Fruit fly (Drosophila melanogaster) whole organism, embryonic: Measurements from ENCODE around the gene CG31211.

Source experiments
- Antp ChIP-seq: fragments of 200-800 bp; sonication (Bioruptor generic); optimal IDR thresholded peaks from 3 replicates; lab custom pipeline; 2016; ENCODE audit warnings: missing biosample characterization, missing genetic modification characterization
- Atf6 ChIP-seq: fragments of 200-800 bp; sonication (Bioruptor generic); IDR thresholded peaks from 2 replicates; pipeline ENCODE4 v1.3.6; 2022; ENCODE audit warnings: missing biosample characterization, missing genetic modification characterization
- Bgb ChIP-seq: fragments of 200-800 bp; sonication (Bioruptor generic); IDR thresholded peaks from 2 replicates; pipeline ENCODE4 v1.3.6; 2022; ENCODE audit warnings: missing biosample characterization, missing genetic modification characterization; ENCODE audit not compliant: partially characterized antibody
- CG10462 ChIP-seq: fragments of 200-800 bp; sonication (Bioruptor generic); optimal IDR thresholded peaks from 2 replicates; lab custom pipeline; 2016; ENCODE audit warnings: missing biosample characterization, missing genetic modification characterization
- CG11504 ChIP-seq: fragments of 200-800 bp; sonication (Bioruptor generic); optimal IDR thresholded peaks from 3 replicates; lab custom pipeline; 2019; ENCODE audit warnings: missing biosample characterization, mild to moderate bottlenecking, missing genetic modification characterization, moderate library complexity
- CG11560 ChIP-seq: fragments of 200-800 bp; sonication (Bioruptor generic); IDR thresholded peaks from 3 replicates; pipeline ENCODE4 v1.3.6; 2022; ENCODE audit warnings: missing biosample characterization, missing genetic modification characterization
- CG12942 ChIP-seq: fragments of 200-800 bp; sonication (Bioruptor generic); optimal IDR thresholded peaks from 3 replicates; lab custom pipeline; 2016; ENCODE audit warnings: missing biosample characterization, missing genetic modification characterization
- CG15601 ChIP-seq: fragments of 200-800 bp; sonication (Bioruptor generic); optimal IDR thresholded peaks from 3 replicates; lab custom pipeline; 2019; ENCODE audit warnings: missing biosample characterization, mild to moderate bottlenecking, missing genetic modification characterization, moderate library complexity
- CG1647 ChIP-seq: fragments of 200-800 bp; sonication (Bioruptor generic); optimal IDR thresholded peaks from 3 replicates; lab custom pipeline; 2016; ENCODE audit warnings: missing biosample characterization, missing genetic modification characterization
- CG16815 ChIP-seq: fragments of 200-800 bp; sonication (Bioruptor generic); optimal IDR thresholded peaks from 3 replicates; lab custom pipeline; 2017; ENCODE audit warnings: missing biosample characterization, mild to moderate bottlenecking, missing genetic modification characterization
- CG16863 ChIP-seq: fragments of 200-800 bp; sonication (Bioruptor generic); optimal IDR thresholded peaks from 3 replicates; lab custom pipeline; 2016; ENCODE audit warnings: missing biosample characterization, missing genetic modification characterization
- CG17328 ChIP-seq: fragments of 200-800 bp; sonication (Bioruptor generic); IDR thresholded peaks from 2 replicates; pipeline ENCODE4 v1.3.6; 2022; ENCODE audit warnings: missing biosample characterization, missing genetic modification characterization
- CG18011 ChIP-seq: fragments of 200-800 bp; sonication (Bioruptor generic); optimal IDR thresholded peaks from 2 replicates; lab custom pipeline; 2017; ENCODE audit warnings: missing biosample characterization, missing genetic modification characterization, mild to moderate bottlenecking, moderate library complexity, missing genotype
- CG18599 ChIP-seq: fragments of 200-800 bp; sonication (Bioruptor generic); optimal IDR thresholded peaks from 3 replicates; lab custom pipeline; 2017; ENCODE audit warnings: missing biosample characterization, missing genetic modification characterization, mild to moderate bottlenecking, moderate library complexity, missing genetic modification reagents
- CG2875 ChIP-seq: fragments of 200-800 bp; sonication (Bioruptor generic); optimal IDR thresholded peaks from 2 replicates; lab custom pipeline; 2017; ENCODE audit warnings: missing biosample characterization, mild to moderate bottlenecking, missing genetic modification characterization, missing genetic modification reagents
- CG3065 ChIP-seq: fragments of 200-800 bp; sonication (Bioruptor generic); optimal IDR thresholded peaks from 2 replicates; lab custom pipeline; 2016; ENCODE audit warnings: missing biosample characterization, missing genetic modification characterization
- CG32767 ChIP-seq: fragments of 200-800 bp; sonication (Bioruptor generic); IDR thresholded peaks from 2 replicates; pipeline ENCODE4 v1.3.6; 2022; ENCODE audit warnings: missing biosample characterization, missing genetic modification characterization
- CG33557 ChIP-seq: fragments of 200-800 bp; sonication (Bioruptor generic); optimal IDR thresholded peaks from 2 replicates; lab custom pipeline; 2019; ENCODE audit warnings: missing biosample characterization, mild to moderate bottlenecking, missing genetic modification characterization, moderate library complexity
- CG3838 ChIP-seq: fragments of 200-800 bp; sonication (Bioruptor generic); optimal IDR thresholded peaks from 3 replicates; lab custom pipeline; 2016; ENCODE audit warnings: missing biosample characterization, missing genetic modification characterization
- CG4282 ChIP-seq: fragments of 200-800 bp; sonication (Bioruptor generic); optimal IDR thresholded peaks from 2 replicates; lab custom pipeline; 2016; ENCODE audit warnings: missing biosample characterization, missing genetic modification characterization
- CG4617 ChIP-seq: fragments of 200-800 bp; sonication (Bioruptor generic); optimal IDR thresholded peaks from 3 replicates; lab custom pipeline; 2016; ENCODE audit warnings: missing biosample characterization, missing genetic modification characterization, borderline replicate concordance
- CG6683 ChIP-seq: fragments of 200-800 bp; sonication (Bioruptor generic); optimal IDR thresholded peaks from 2 replicates; lab custom pipeline; 2017; ENCODE audit warnings: missing biosample characterization, mild to moderate bottlenecking, missing genetic modification characterization, missing genetic modification reagents
- CG6791 ChIP-seq: fragments of 200-800 bp; sonication (Bioruptor generic); IDR thresholded peaks from 3 replicates; pipeline ENCODE4 v1.3.6; 2022; ENCODE audit warnings: missing biosample characterization, missing genetic modification characterization; ENCODE audit not compliant: partially characterized antibody
- D19B ChIP-seq: fragments of 200-800 bp; sonication (Bioruptor generic); optimal IDR thresholded peaks from 2 replicates; lab custom pipeline; 2017; ENCODE audit warnings: missing biosample characterization, mild to moderate bottlenecking, missing genetic modification characterization
- Dbx ChIP-seq: fragments of 200-800 bp; sonication (Bioruptor generic); IDR thresholded peaks from 3 replicates; pipeline ENCODE4 v1.3.6; 2022; ENCODE audit warnings: missing biosample characterization, missing genetic modification characterization
- Drgx ChIP-seq: fragments of 200-800 bp; sonication (Bioruptor generic); IDR thresholded peaks from 2 replicates; pipeline ENCODE4 v1.3.6; 2022; ENCODE audit warnings: missing biosample characterization, missing genetic modification characterization
- HHEX ChIP-seq: fragments of 200-800 bp; sonication (Bioruptor generic); optimal IDR thresholded peaks from 3 replicates; lab custom pipeline; 2017; ENCODE audit warnings: missing biosample characterization, mild to moderate bottlenecking, missing genetic modification characterization, missing genetic modification reagents
- NC2β ChIP-seq: fragments of 200-800 bp; sonication (Bioruptor generic); optimal IDR thresholded peaks from 2 replicates; lab custom pipeline; 2016; ENCODE audit warnings: missing biosample characterization, missing genetic modification characterization
- Oaz ChIP-seq: fragments of 200-800 bp; sonication (Bioruptor generic); IDR thresholded peaks from 2 replicates; pipeline ENCODE4 v1.3.6; 2022; ENCODE audit warnings: missing biosample characterization, missing genetic modification characterization
- Oli ChIP-seq: fragments of 200-800 bp; sonication (Bioruptor generic); optimal IDR thresholded peaks from 2 replicates; lab custom pipeline; 2018; ENCODE audit warnings: missing biosample characterization, mild to moderate bottlenecking, missing genetic modification characterization, moderate library complexity
- Opbp ChIP-seq: fragments of 200-800 bp; sonication (Bioruptor generic); IDR thresholded peaks from 3 replicates; pipeline ENCODE4 v1.3.6; 2022; ENCODE audit warnings: missing biosample characterization, missing genetic modification characterization; ENCODE audit not compliant: partially characterized antibody
- cas ChIP-seq: fragments of 200-800 bp; sonication (Bioruptor generic); IDR thresholded peaks from 2 replicates; pipeline ENCODE4 v1.3.6; 2022; ENCODE audit warnings: missing biosample characterization, missing genetic modification characterization
- danr ChIP-seq: fragments of 200-800 bp; sonication (Bioruptor generic); IDR thresholded peaks from 2 replicates; pipeline ENCODE4 v1.3.6; 2022; ENCODE audit warnings: missing biosample characterization, missing genetic modification characterization
- fd3F ChIP-seq: fragments of 200-800 bp; sonication (Bioruptor generic); optimal IDR thresholded peaks from 2 replicates; lab custom pipeline; 2018; ENCODE audit warnings: missing biosample characterization, mild to moderate bottlenecking, missing genetic modification characterization, moderate library complexity
- hb ChIP-seq: fragments of 200-800 bp; sonication (Bioruptor generic); IDR thresholded peaks from 3 replicates; pipeline ENCODE4 v1.3.6; 2022; ENCODE audit warnings: missing biosample characterization, missing genetic modification characterization; ENCODE audit not compliant: partially characterized antibody
- hkb ChIP-seq, 2 experiments: fragments of 200-800 bp in 1 of 2; fragments of >200 bp in 1 of 2; sonication (Bioruptor generic) in 1 of 2; IDR thresholded peaks in 1 of 2; optimal IDR thresholded peaks in 1 of 2; 2 replicates each; pipeline versions ENCODE4 v1.3.6 to Lab custom; 2017 to 2022; ENCODE audit warnings: missing biosample characterization in 1 of 2, missing genetic modification characterization in 1 of 2
- kay ChIP-seq: fragments of 200-800 bp; sonication (Bioruptor generic); optimal IDR thresholded peaks from 2 replicates; lab custom pipeline; 2016; ENCODE audit warnings: missing biosample characterization, missing genetic modification characterization
- lbe ChIP-seq: fragments of 200-800 bp; sonication (Bioruptor generic); optimal IDR thresholded peaks from 2 replicates; lab custom pipeline; 2016; ENCODE audit warnings: missing biosample characterization, mild to moderate bottlenecking, missing genetic modification characterization
- lov ChIP-seq, 2 experiments: fragments of 200-800 bp in 1 of 2; fragments of >200 bp in 1 of 2; sonication (Bioruptor generic) in 1 of 2; IDR thresholded peaks in 1 of 2; optimal IDR thresholded peaks in 1 of 2; 2 replicates in 1 of 2; 3 replicates in 1 of 2; pipeline versions ENCODE4 v1.3.6 to Lab custom; 2017 to 2022; ENCODE audit warnings: missing biosample characterization in 1 of 2, missing genetic modification characterization in 1 of 2
- luna ChIP-seq: fragments of 200-800 bp; sonication (Bioruptor generic); optimal IDR thresholded peaks from 2 replicates; lab custom pipeline; 2016; ENCODE audit warnings: missing biosample characterization, missing genetic modification characterization
- nau ChIP-seq: fragments of 200-800 bp; sonication (Bioruptor generic); optimal IDR thresholded peaks from 3 replicates; lab custom pipeline; 2017; ENCODE audit warnings: missing biosample characterization, mild to moderate bottlenecking, missing genetic modification characterization, missing genetic modification reagents
- odd ChIP-seq: fragments of 200-800 bp; sonication (Bioruptor generic); optimal IDR thresholded peaks from 2 replicates; lab custom pipeline; 2017; ENCODE audit warnings: missing biosample characterization, mild to moderate bottlenecking, missing genetic modification characterization
- scrt ChIP-seq: fragments of 200-800 bp; sonication (Bioruptor generic); optimal IDR thresholded peaks from 2 replicates; lab custom pipeline; 2018; ENCODE audit warnings: missing biosample characterization, mild to moderate bottlenecking, missing genetic modification characterization, moderate library complexity
- sqz ChIP-seq: fragments of 200-800 bp; sonication (Bioruptor generic); optimal IDR thresholded peaks from 3 replicates; lab custom pipeline; 2018; ENCODE audit warnings: missing biosample characterization, mild to moderate bottlenecking, missing genetic modification characterization
- tna ChIP-seq: fragments of 200-800 bp; sonication (Bioruptor generic); IDR thresholded peaks from 2 replicates; pipeline ENCODE4 v1.3.6; 2022; ENCODE audit warnings: missing biosample characterization, missing genetic modification characterization; ENCODE audit not compliant: partially characterized antibody
- tx ChIP-seq: fragments of 200-800 bp; sonication (Bioruptor generic); optimal IDR thresholded peaks from 2 replicates; lab custom pipeline; 2016; ENCODE audit warnings: missing biosample characterization, missing genetic modification characterization
- vvl ChIP-seq: fragments of 200-800 bp; sonication (Bioruptor generic); IDR thresholded peaks from 2 replicates; pipeline ENCODE4 v1.3.6; 2022; ENCODE audit warnings: missing biosample characterization, missing genetic modification characterization
- zfh1 ChIP-seq: fragments of 200-800 bp; sonication (Bioruptor generic); IDR thresholded peaks from 3 replicates; pipeline ENCODE4 v1.3.6; 2022; ENCODE audit warnings: missing biosample characterization, missing genetic modification characterization

Gene CG31211

DNA sequence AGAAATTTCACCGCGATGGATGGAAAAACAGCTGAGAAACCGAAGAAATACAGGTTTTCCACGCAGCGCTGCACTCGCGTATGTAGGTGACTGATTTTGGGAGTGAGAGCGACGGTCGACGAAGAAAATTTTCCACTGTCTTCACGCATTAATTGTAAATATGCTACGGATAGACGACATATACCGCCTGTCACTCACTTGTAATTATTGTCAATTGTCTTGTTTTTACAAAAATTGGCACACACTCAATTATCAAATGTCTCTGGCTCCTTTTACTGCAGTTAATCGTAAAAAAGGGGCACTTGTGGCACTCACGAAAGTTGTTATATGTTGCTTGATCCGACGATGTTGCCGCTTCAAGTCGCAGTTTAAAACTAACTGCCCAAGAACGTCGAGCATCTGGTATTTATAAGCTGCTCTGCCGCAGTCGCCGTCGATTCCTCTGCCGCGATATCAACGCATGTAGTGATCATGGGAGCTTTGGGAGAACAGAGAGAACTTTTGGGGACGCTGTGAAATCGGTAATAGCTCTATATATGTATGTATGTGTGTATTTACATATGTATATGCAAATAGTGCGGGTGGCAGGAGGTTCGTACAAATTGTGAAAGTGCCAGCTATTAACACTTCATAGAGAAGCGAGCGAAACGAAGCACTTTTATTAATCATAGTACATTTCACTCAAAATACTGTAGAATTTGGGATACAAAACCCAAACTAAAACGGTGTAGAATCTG, 43.6 kb downstream of the CG31211 start, which contains the start of gene mfas (continued):
- TF ChIP-seq CG11560 (tag; lab: Robert Waterston, UW) = no peak
- peak; percentile 7; the same call in 1 of the 2 replicates for TF ChIP-seq Bgb (GFP tag; lab: Robert Waterston, UW)
- TF ChIP-seq cas (GFP tag; lab: Robert Waterston, UW) = no peak
- TF ChIP-seq kay (GFP tag; lab: Kevin White, UChicago) = no peak
- no peak for TF ChIP-seq CG16815 (GFP tag; lab: Kevin White, UChicago)
- TF ChIP-seq CG3838 (GFP tag; lab: Kevin White, UChicago) = no peak
- TF ChIP-seq hb (GFP tag; lab: Robert Waterston, UW) = no peak
- TF ChIP-seq CG15601 (tag; lab: Kevin White, UChicago) = peak; percentile 43
- peak; percentile 17 for TF ChIP-seq HHEX (GFP tag; lab: Kevin White, UChicago)
- peak; percentile 41 for TF ChIP-seq CG33557 (GFP tag; lab: Kevin White, UChicago)
- TF ChIP-seq CG32767 (GFP tag; lab: Robert Waterston, UW) = no peak
- TF ChIP-seq CG18599 (GFP tag; lab: Kevin White, UChicago) = peak; percentile 26
- no peak for TF ChIP-seq lov (optimal IDR thresholded peaks at IDR 0.05; lab: Kevin White, UChicago)
- TF ChIP-seq lov (GFP tag; IDR thresholded peaks at IDR 0.05; lab: Robert Waterston, UW) = no peak; the same call in 2 of the 3 replicates
- no peak for TF ChIP-seq scrt
- TF ChIP-seq CG2875 (GFP tag; lab: Kevin White, UChicago) = peak; percentile 43
- no peak for TF ChIP-seq CG18011
- no peak for TF ChIP-seq CG4617
- no peak for TF ChIP-seq hkb (optimal IDR thresholded peaks at IDR 0.05; lab: Kevin White, UChicago)
- TF ChIP-seq hkb (GFP tag; IDR thresholded peaks at IDR 0.05; lab: Robert Waterston, UW) = peak; percentile 47
- no peak for TF ChIP-seq lbe (GFP tag; lab: Kevin White, UChicago)
- no peak for TF ChIP-seq tx
- no peak for TF ChIP-seq Oaz (GFP tag; lab: Robert Waterston, UW)
- no peak for TF ChIP-seq Opbp
- no peak for TF ChIP-seq CG10462
- TF ChIP-seq NC2β = no peak
- no peak for TF ChIP-seq CG3065 (GFP tag; lab: Kevin White, UChicago)
- no peak for TF ChIP-seq tna (GFP tag; lab: Robert Waterston, UW)
- no peak for TF ChIP-seq D19B
- no peak for TF ChIP-seq CG17328 (GFP tag; lab: Robert Waterston, UW)
- TF ChIP-seq CG12942 (GFP tag; lab: Kevin White, UChicago) = no peak
- no peak for TF ChIP-seq luna (GFP tag; lab: Kevin White, UChicago)
- TF ChIP-seq CG4282 (GFP tag; lab: Kevin White, UChicago) = no peak
- peak; percentile 17 for TF ChIP-seq CG1647
- TF ChIP-seq CG16863 (GFP tag; lab: Kevin White, UChicago) = no peak
- TF ChIP-seq CG6683 = no peak
- TF ChIP-seq Dbx = peak; percentile 12; the same call in 1 of the 3 replicates
- TF ChIP-seq Oli (tag; lab: Kevin White, UChicago) = no peak
- no peak for TF ChIP-seq zfh1 (GFP tag; lab: Robert Waterston, UW)
- peak; percentile 39 for TF ChIP-seq CG11504 (tag; lab: Kevin White, UChicago)
- TF ChIP-seq sqz (GFP tag; lab: Kevin White, UChicago) = peak; percentile 35
- TF ChIP-seq Atf6 = no peak
- no peak for TF ChIP-seq danr (GFP tag; lab: Robert Waterston, UW)
- no peak for TF ChIP-seq Antp (GFP tag; lab: Kevin White, UChicago)
- no peak for TF ChIP-seq odd (GFP tag; lab: Kevin White, UChicago)
- TF ChIP-seq nau = peak; percentile 63
- no peak for TF ChIP-seq fd3F (GFP tag; lab: Kevin White, UChicago)
- TF ChIP-seq vvl = peak; percentile 80
- peak; percentile 42; the same call in 1 of the 2 replicates for TF ChIP-seq Drgx (GFP tag; lab: Robert Waterston, UW)
- TF ChIP-seq CG6791 (GFP tag; lab: Robert Waterston, UW) = peak; percentile 34; the same call in 1 of the 3 replicates
